Worm (Caenorhabditis elegans) whole organism, L4/young adult: ENCODE data around the gene abcf-3.

Source experiments
- W03F9.2 ChIP-seq: fragments of 150-350 bp; optimal IDR thresholded peaks from 2 replicates; lab custom pipeline; 2014; ENCODE audit warnings: missing biosample characterization, missing genetic modification characterization
- dao-5 ChIP-seq: sonication (generic microtip); optimal IDR thresholded peaks from 2 replicates; lab custom pipeline; 2016; ENCODE audit warnings: missing genotype, missing genetic modification characterization, moderate library complexity, missing compliant biosample characterization
- him-1 ChIP-seq: sonication (generic microtip); optimal IDR thresholded peaks from 2 replicates; lab custom pipeline; 2016; ENCODE audit warnings: missing genotype, missing genetic modification reagents, missing genetic modification characterization, missing compliant biosample characterization

DNA sequence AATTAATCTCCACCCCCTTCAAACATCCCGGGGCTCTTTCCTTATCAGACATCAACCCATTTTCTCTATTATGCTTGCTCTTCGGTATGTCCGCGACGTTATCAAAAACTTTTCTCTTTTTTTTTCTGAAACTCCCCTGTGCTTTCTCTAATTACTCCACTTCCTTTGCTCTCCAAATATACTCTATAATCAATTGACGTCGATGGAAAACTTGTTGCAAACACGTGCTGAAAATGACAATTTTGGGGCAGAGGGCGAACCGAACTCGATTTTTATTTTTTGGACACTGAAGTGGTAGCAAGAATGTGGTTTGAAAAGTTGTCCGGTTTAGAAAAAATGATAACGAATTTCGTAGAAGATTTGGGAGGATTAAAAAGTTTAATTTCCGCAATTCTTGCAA is 5.9 kb downstream of the abcf-3 start:
- TF ChIP-seq dao-5 (no peak), W03F9.2 (tag; lab: Kevin White, UChicago) (no peak), him-1 (tag; lab: Kevin White, UChicago) (no peak)
